Fruit fly (Drosophila melanogaster): ENCODE results near the gene Cad87A.

DNA sequence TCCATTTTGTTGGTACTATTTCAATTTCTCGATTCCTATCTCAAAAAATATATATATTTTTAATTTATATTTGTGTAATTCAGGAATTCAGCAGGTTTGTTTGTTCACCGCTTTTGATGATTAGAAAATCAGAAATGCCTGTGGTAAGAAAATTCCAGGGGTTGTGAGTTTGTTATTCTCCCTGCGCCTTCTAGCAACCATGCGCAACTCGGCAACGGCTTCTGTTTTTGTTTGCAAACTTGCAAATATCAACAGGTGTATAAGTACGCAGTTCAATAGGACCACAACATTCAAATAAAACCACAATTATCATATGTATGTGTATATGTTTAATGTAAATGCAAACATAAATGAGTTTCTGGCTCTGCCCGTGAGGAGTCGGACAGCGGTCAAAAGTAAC lies 55.7 kb downstream of the Cad87A start, which contains the start of gene Dnali1:
- TF ChIP-seq CG14655 (GFP tag; optimal IDR thresholded peaks at IDR 0.05): no peak
- TF ChIP-seq EcR (GFP tag; optimal IDR thresholded peaks at IDR 0.05): no peak
- TF ChIP-seq D1 (tag; optimal IDR thresholded peaks at IDR 0.05): no peak
- TF ChIP-seq CG8159 (tag; optimal IDR thresholded peaks at IDR 0.05): no peak
- TF ChIP-seq CG8301 (tag; optimal IDR thresholded peaks at IDR 0.05): no peak
- no peak for TF ChIP-seq CG12605 (GFP tag; IDR thresholded peaks at IDR 0.05)
